Worm (Caenorhabditis elegans): ENCODE results near the gene lgc-33.

ce11 chrIV:807027-807516 is 38.2 kb upstream of the lgc-33 start, which contains the start of gene Y55F3BL.6:
- TF ChIP-seq pes-1 (GFP tag; IDR thresholded peaks at IDR 0.05), result no peak
- no peak for TF ChIP-seq hnd-1 (tag; optimal IDR thresholded peaks at IDR 0.05)
- no peak for TF ChIP-seq hmg-4 (GFP tag; optimal IDR thresholded peaks at IDR 0.05)
- TF ChIP-seq aly-1 (tag; optimal IDR thresholded peaks at IDR 0.05), result no peak
- TF ChIP-seq tbx-37 (GFP tag; conservative IDR thresholded peaks at IDR 0.05), result no peak
- no peak for TF ChIP-seq F13C5.2 (tag; optimal IDR thresholded peaks at IDR 0.05)
- no peak for TF ChIP-seq hmbx-1 (tag; optimal IDR thresholded peaks at IDR 0.05)
- no peak for TF ChIP-seq ceh-13 (GFP tag; optimal IDR thresholded peaks at IDR 0.05)
- TF ChIP-seq B0310.2 (tag; optimal IDR thresholded peaks at IDR 0.05), result no peak
- no peak for TF ChIP-seq ama-1 (optimal IDR thresholded peaks at IDR 0.05)
- TF ChIP-seq scrt-1 (GFP tag; IDR thresholded peaks at IDR 0.05), result no peak
- TF ChIP-seq tra-4 (tag; optimal IDR thresholded peaks at IDR 0.05), result no peak
- no peak for TF ChIP-seq ceh-36 (tag; optimal IDR thresholded peaks at IDR 0.05)
